Worm (Caenorhabditis elegans) whole organism, L4 larva: ENCODE results near the gene srsx-19.

Source experiments
- F10B5.3 ChIP-seq: sonication (generic microtip); optimal IDR thresholded peaks from 2 replicates; lab custom pipeline; 2016; ENCODE audit warnings: mild to moderate bottlenecking, missing genetic modification characterization, missing compliant biosample characterization
- F26F4.8 ChIP-seq: fragments of 200-800 bp; sonication (Bioruptor generic); conservative IDR thresholded peaks from 2 replicates; pipeline ENCODE4 v1.3.6; 2022; ENCODE audit warnings: missing genetic modification characterization, missing compliant biosample characterization
- F37D6.2 ChIP-seq: sonication (generic microtip); optimal IDR thresholded peaks from 2 replicates; lab custom pipeline; 2016; ENCODE audit warnings: mild to moderate bottlenecking, missing genetic modification characterization, missing compliant biosample characterization
- R02D3.7 ChIP-seq: fragments of 150-350 bp; sonication (generic microtip); optimal IDR thresholded peaks from 3 replicates; lab custom pipeline; 2014; ENCODE audit warnings: missing biosample characterization, missing genetic modification characterization
- ceh-82 ChIP-seq: sonication (generic microtip); optimal IDR thresholded peaks from 2 replicates; lab custom pipeline; 2017; ENCODE audit warnings: missing biosample characterization, missing genetic modification characterization
- lin-15B ChIP-seq: fragments of 150-350 bp; sonication (generic microtip); optimal IDR thresholded peaks from 3 replicates; lab custom pipeline; 2014; ENCODE audit warnings: missing biosample characterization, missing genetic modification characterization
- mdl-1 ChIP-seq, 2 experiments: fragments of 150-350 bp in 1 of 2; sonication (generic microtip) in 1 of 2; optimal IDR thresholded peaks; 2 replicates each; lab custom pipeline; 2014 to 2017; ENCODE audit warnings: missing biosample characterization in 2 of 2, missing genetic modification characterization in 2 of 2
- mdt-29 ChIP-seq: fragments of 200-800 bp; sonication (Bioruptor generic); IDR thresholded peaks from 2 replicates; pipeline ENCODE4 v1.3.6; 2022; ENCODE audit warnings: missing genetic modification reagents, missing genetic modification characterization, missing compliant biosample characterization
- nhr-25 ChIP-seq: sonication (generic microtip); optimal IDR thresholded peaks from 2 replicates; lab custom pipeline; 2017; ENCODE audit warnings: missing genetic modification characterization, mild to moderate bottlenecking, missing compliant biosample characterization, antibody characterized with exemption, moderate library complexity, borderline replicate concordance; ENCODE audit not compliant: insufficient read depth
- unc-130 ChIP-seq: sonication (generic microtip); optimal IDR thresholded peaks from 2 replicates; lab custom pipeline; 2016; ENCODE audit warnings: missing genetic modification reagents, missing genetic modification characterization, missing compliant biosample characterization

ce11 chrV:13858906-13859305 lies 28.6 kb upstream of the srsx-19 start, which contains the start of gene srx-135:
- TF ChIP-seq ceh-82 (tag; lab: Kevin White, UChicago), result no peak
- no peak for TF ChIP-seq unc-130 (GFP tag; lab: Kevin White, UChicago)
- TF ChIP-seq F37D6.2, result no peak
- no peak for TF ChIP-seq F26F4.8 (GFP tag; lab: Robert Waterston, UW)
- no peak for TF ChIP-seq R02D3.7 (tag; lab: Kevin White, UChicago)
- no peak for TF ChIP-seq F10B5.3 (tag; lab: Kevin White, UChicago)
- no peak for TF ChIP-seq mdt-29 (GFP tag; lab: Robert Waterston, UW)
- TF ChIP-seq nhr-25, result no peak
- TF ChIP-seq mdl-1 (tag; optimal IDR thresholded peaks at IDR 0.05; lab: Kevin White, UChicago), result no peak
- TF ChIP-seq lin-15B (tag; lab: Kevin White, UChicago), result no peak
